Fruit fly (Drosophila melanogaster): ENCODE results near the gene CG7990.

The CG7990 gene

DNA sequence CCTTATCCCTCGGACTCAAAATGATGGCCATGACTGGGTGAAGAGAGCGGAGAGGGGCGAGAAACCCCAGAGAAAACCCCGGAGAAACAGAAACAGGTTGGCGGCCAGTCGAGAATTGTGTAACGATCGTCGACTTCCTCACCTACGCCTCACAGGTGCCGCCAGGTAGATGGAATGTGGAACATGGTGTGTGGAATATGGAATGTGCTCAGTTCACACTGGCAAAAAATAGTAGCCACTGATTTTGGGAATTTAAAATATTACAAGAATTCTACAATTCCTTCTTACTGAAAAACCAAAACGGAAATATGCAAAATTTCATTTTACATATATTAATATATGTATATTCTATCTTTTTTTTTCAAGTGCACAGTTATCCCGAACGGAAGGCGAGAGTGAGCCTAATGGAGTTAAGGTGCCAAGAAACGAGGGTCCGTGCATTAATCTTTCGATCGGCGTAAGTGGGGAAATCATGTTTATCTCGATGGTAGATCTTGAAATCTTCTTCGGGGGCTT lies 45.8 kb downstream of the CG7990 start (continued):
- TF ChIP-seq CG16813 (GFP tag; IDR thresholded peaks at IDR 0.05; ENCODE audit: partially characterized antibody) (no peak), CG4617 (GFP tag; optimal IDR thresholded peaks at IDR 0.05; ENCODE audit: borderline replicate concordance) (peak; percentile 26), grau (tag; optimal IDR thresholded peaks at IDR 0.05) (peak; percentile 82), CG8089 (GFP tag; optimal IDR thresholded peaks at IDR 0.05) (peak; percentile 38), Ets97D (GFP tag; optimal IDR thresholded peaks at IDR 0.05) (no peak), CG17328 (GFP tag; IDR thresholded peaks at IDR 0.05) (peak; percentile 87), CG10321 (GFP tag; IDR thresholded peaks at IDR 0.05) (no peak), pum (GFP tag; optimal IDR thresholded peaks at IDR 0.05) (no peak), hth (optimal IDR thresholded peaks at IDR 0.05) (no peak), ara (GFP tag; IDR thresholded peaks at IDR 0.05) (peak; percentile 92), CG3726 (GFP tag; IDR thresholded peaks at IDR 0.05) (peak; percentile 77; the same call in 2 of the 3 replicates), fu2 (GFP tag; optimal IDR thresholded peaks at IDR 0.05) (no peak), Med (GFP tag) (peak; percentile 82), nerfin-2 (GFP tag; IDR thresholded peaks at IDR 0.05; ENCODE audit: partially characterized antibody) (no peak), Ssrp (tag; optimal IDR thresholded peaks at IDR 0.05) (peak; percentile 81), CG17612 (GFP tag; IDR thresholded peaks at IDR 0.05) (peak; percentile 51; the same call in 1 of the 2 replicates), cas (GFP tag; IDR thresholded peaks at IDR 0.05) (peak; percentile 34; the same call in 1 of the 2 replicates), ERR (GFP tag; optimal IDR thresholded peaks at IDR 0.05) (no peak), Kr (GFP tag; optimal IDR thresholded peaks at IDR 0.05) (no peak), zfh1 (GFP tag; IDR thresholded peaks at IDR 0.05) (peak; percentile 95), nau (GFP tag; optimal IDR thresholded peaks at IDR 0.05) (peak; percentile 46), cg (GFP tag; optimal IDR thresholded peaks at IDR 0.05) (no peak), dmrt11E (tag; optimal IDR thresholded peaks at IDR 0.05) (peak; percentile 98), gsb (GFP tag; IDR thresholded peaks at IDR 0.05) (peak; percentile 54; the same call in 1 of the 2 replicates), chn (GFP tag; optimal IDR thresholded peaks at IDR 0.05) (peak; percentile 69), klu (GFP tag; IDR thresholded peaks at IDR 0.05) (peak; percentile 73), stwl (tag; optimal IDR thresholded peaks at IDR 0.05) (peak; percentile 63), odd (GFP tag; optimal IDR thresholded peaks at IDR 0.05) (peak; percentile 82), CG15011 (GFP tag; optimal IDR thresholded peaks at IDR 0.05) (peak; percentile 63), CG8281 (tag; optimal IDR thresholded peaks at IDR 0.05) (peak; percentile 38), Hr51 (GFP tag; optimal IDR thresholded peaks at IDR 0.05) (peak; percentile 59 to 64), esg (GFP tag; conservative IDR thresholded peaks at IDR 0.05) (peak; percentile 66), Bgb (GFP tag; IDR thresholded peaks at IDR 0.05; ENCODE audit: partially characterized antibody) (no peak), CG18764 (GFP tag; optimal IDR thresholded peaks at IDR 0.05) (peak; percentile 77), CG11398 (GFP tag; optimal IDR thresholded peaks at IDR 0.05) (no peak), ind (GFP tag; optimal IDR thresholded peaks at IDR 0.05) (peak; percentile 62), lola (GFP tag; optimal IDR thresholded peaks at IDR 0.05) (peak in 1 of 3 experiments; percentile 96), rib (GFP tag; IDR thresholded peaks at IDR 0.05) (peak; percentile 87), caup (GFP tag; optimal IDR thresholded peaks at IDR 0.05; ENCODE audit: severe bottlenecking) (peak; percentile 74), CG12104 (GFP tag; optimal IDR thresholded peaks at IDR 0.05) (peak; percentile 80), dan (GFP tag; IDR thresholded peaks at IDR 0.05) (peak; percentile 78), CG7963 (GFP tag; IDR thresholded peaks at IDR 0.05; ENCODE audit: partially characterized antibody) (no peak), sens (GFP tag) (peak; percentile 92), Sin3A (optimal IDR thresholded peaks at IDR 0.05) (no peak), ac (GFP tag; optimal IDR thresholded peaks at IDR 0.05) (peak; percentile 89), pan (optimal IDR thresholded peaks at IDR 0.05) (no peak), pan (GFP tag; optimal IDR thresholded peaks at IDR 0.05 in 1 of 2, IDR thresholded peaks at IDR 0.05 in 1 of 2) (peak in 1 of 2 experiments; percentile 76), tgo (GFP tag; IDR thresholded peaks at IDR 0.05) (peak; percentile 75), toy (GFP tag; IDR thresholded peaks at IDR 0.05) (peak; percentile 64), cad (GFP tag; optimal IDR thresholded peaks at IDR 0.05) (no peak), sob (GFP tag; IDR thresholded peaks at IDR 0.05) (peak; percentile 80)

Measured in whole organism, embryonic.